Fruit fly (Drosophila melanogaster): Measurements from ENCODE around the gene Efa6.
A peak's percentile ranks its signal among the peaks of the same experiment; 100 is the strongest.

The Efa6 gene

dm6 chr3R:22631156-22631555 is 43.6 kb downstream of the Efa6 start (continued):
- TF ChIP-seq p53 (GFP tag; optimal IDR thresholded peaks at IDR 0.05) (no peak), cwo (GFP tag; optimal IDR thresholded peaks at IDR 0.05) (peak; percentile 34), tup (GFP tag; optimal IDR thresholded peaks at IDR 0.05) (no peak), maf-S (GFP tag; optimal IDR thresholded peaks at IDR 0.05) (no peak), chinmo (GFP tag; IDR thresholded peaks at IDR 0.05; ENCODE audit: partially characterized antibody) (no peak), CG15601 (tag; optimal IDR thresholded peaks at IDR 0.05) (peak; percentile 19), vvl (GFP tag; IDR thresholded peaks at IDR 0.05) (no peak), zfh1 (GFP tag; IDR thresholded peaks at IDR 0.05) (no peak), odd (GFP tag; optimal IDR thresholded peaks at IDR 0.05) (peak; percentile 21), CG17568 (GFP tag; optimal IDR thresholded peaks at IDR 0.05) (peak; percentile 52), CG4360 (GFP tag; IDR thresholded peaks at IDR 0.05) (no peak), CG1647 (GFP tag; optimal IDR thresholded peaks at IDR 0.05) (no peak), CG3838 (GFP tag; optimal IDR thresholded peaks at IDR 0.05) (no peak), ap (GFP tag; IDR thresholded peaks at IDR 0.05) (no peak), Oli (tag; optimal IDR thresholded peaks at IDR 0.05) (no peak), CG13296 (GFP tag; optimal IDR thresholded peaks at IDR 0.05) (no peak), H2.0 (GFP tag; IDR thresholded peaks at IDR 0.05) (no peak), CG10565 (GFP tag; optimal IDR thresholded peaks at IDR 0.05) (no peak), Mad (GFP tag; optimal IDR thresholded peaks at IDR 0.05) (no peak), CG13775 (GFP tag; optimal IDR thresholded peaks at IDR 0.05) (no peak), stwl (tag; optimal IDR thresholded peaks at IDR 0.05) (no peak), CG8924 (tag; optimal IDR thresholded peaks at IDR 0.05) (peak; percentile 5), CG11695 (GFP tag; IDR thresholded peaks at IDR 0.05) (no peak), wek (GFP tag; optimal IDR thresholded peaks at IDR 0.05) (peak; percentile 58), grn (GFP tag; optimal IDR thresholded peaks at IDR 0.05) (peak; percentile 75), Gsc (GFP tag; IDR thresholded peaks at IDR 0.05) (no peak), CG2120 (GFP tag; optimal IDR thresholded peaks at IDR 0.05) (peak; percentile 11), dmrt99B (tag; optimal IDR thresholded peaks at IDR 0.05) (no peak), amos (GFP tag; IDR thresholded peaks at IDR 0.05; ENCODE audit: partially characterized antibody) (no peak), lab (GFP tag; optimal IDR thresholded peaks at IDR 0.05) (peak; percentile 49), CG6791 (GFP tag; IDR thresholded peaks at IDR 0.05; ENCODE audit: partially characterized antibody) (no peak), CG5953 (GFP tag; IDR thresholded peaks at IDR 0.05) (no peak), eyg (GFP tag; optimal IDR thresholded peaks at IDR 0.05) (no peak), CrebB (tag; optimal IDR thresholded peaks at IDR 0.05) (peak; percentile 24), lola (GFP tag; optimal IDR thresholded peaks at IDR 0.05) (no peak), CG31365 (tag; optimal IDR thresholded peaks at IDR 0.05) (peak; percentile 8), slbo (GFP tag; IDR thresholded peaks at IDR 0.05) (0 out of 2 replicates have a peak, but pooled peaks have one; percentile 2), tx (GFP tag; optimal IDR thresholded peaks at IDR 0.05) (no peak), Six4 (GFP tag; optimal IDR thresholded peaks at IDR 0.05) (no peak), Med (GFP tag) (peak; percentile 69), C15 (GFP tag; IDR thresholded peaks at IDR 0.05) (no peak), CG1024 (GFP tag; IDR thresholded peaks at IDR 0.05) (no peak), gcm (GFP tag; optimal IDR thresholded peaks at IDR 0.05) (no peak), CG4328 (GFP tag; optimal IDR thresholded peaks at IDR 0.05) (no peak), Sin3A (optimal IDR thresholded peaks at IDR 0.05) (no peak), CG10543 (GFP tag; optimal IDR thresholded peaks at IDR 0.05) (peak; percentile 37), CG13424 (tag; optimal IDR thresholded peaks at IDR 0.05) (peak; percentile 8), cato (GFP tag; optimal IDR thresholded peaks at IDR 0.05; ENCODE audit: borderline replicate concordance) (no peak), onecut (GFP tag; IDR thresholded peaks at IDR 0.05) (no peak), toy (GFP tag; IDR thresholded peaks at IDR 0.05) (0 out of 2 replicates have a peak, but pooled peaks have one; percentile 6), Aef1 (GFP tag; IDR thresholded peaks at IDR 0.05) (no peak), ro (GFP tag; IDR thresholded peaks at IDR 0.05) (no peak)
